Fruit fly (Drosophila melanogaster) whole organism, embryonic: ENCODE measurements around the gene CG8135.

ENCODE experiments used
- Bteb2 ChIP-seq: fragments of 200-800 bp; sonication (Bioruptor generic); optimal IDR thresholded peaks from 2 replicates; lab custom pipeline; 2016; ENCODE audit warnings: missing biosample characterization, missing genetic modification characterization
- dysf ChIP-seq: fragments of 200-800 bp; sonication (Bioruptor generic); IDR thresholded peaks from 3 replicates; pipeline ENCODE4 v1.3.6; 2022; ENCODE audit warnings: missing biosample characterization, missing genetic modification characterization
- ewg ChIP-seq: fragments of 200-800 bp; sonication (Bioruptor generic); optimal IDR thresholded peaks from 3 replicates; lab custom pipeline; 2017; ENCODE audit warnings: mild to moderate bottlenecking, missing biosample characterization, missing genetic modification reagents, missing genetic modification characterization
- tll ChIP-seq, 2 experiments: fragments of 200-800 bp in 1 of 2; fragments of >200 bp in 1 of 2; sonication (Bioruptor generic) in 1 of 2; optimal IDR thresholded peaks; 2 replicates each; lab custom pipeline; 2017 to 2019; ENCODE audit warnings: missing biosample characterization in 2 of 2, missing genetic modification characterization in 2 of 2, mild to moderate bottlenecking in 1 of 2, moderate library complexity in 1 of 2

dm6 chr3R:9416951-9417350 lies 12.8 kb downstream of the CG8135 start:
- TF ChIP-seq dysf (GFP tag; lab: Robert Waterston, UW) (no peak), Bteb2 (GFP tag; lab: Kevin White, UChicago) (no peak), tll (GFP tag; optimal IDR thresholded peaks at IDR 0.05; lab: Kevin White, UChicago) (no peak), ewg (GFP tag; lab: Kevin White, UChicago) (no peak)
